Worm (Caenorhabditis elegans): ENCODE data around the gene gop-2.

ce11 chrIII:5264813-5265212, 6.0 kb downstream of the gop-2 start, which contains the start of gene gro-1:
- TF ChIP-seq sea-1 (GFP tag; conservative IDR thresholded peaks at IDR 0.05) (no peak), ama-1 (optimal IDR thresholded peaks at IDR 0.05) (no peak), ceh-36 (tag; optimal IDR thresholded peaks at IDR 0.05) (no peak), tra-4 (tag; optimal IDR thresholded peaks at IDR 0.05) (no peak), hmbx-1 (tag; optimal IDR thresholded peaks at IDR 0.05) (no peak), ceh-13 (GFP tag; optimal IDR thresholded peaks at IDR 0.05) (no peak), hnd-1 (tag; optimal IDR thresholded peaks at IDR 0.05) (no peak), pes-1 (GFP tag; IDR thresholded peaks at IDR 0.05) (no peak), tbx-37 (GFP tag; conservative IDR thresholded peaks at IDR 0.05) (no peak), flt-1 (GFP tag; IDR thresholded peaks at IDR 0.05) (no peak), ets-7 (tag; optimal IDR thresholded peaks at IDR 0.05) (no peak), B0310.2 (tag; optimal IDR thresholded peaks at IDR 0.05) (no peak)

Data from whole organism, early embryonic.